Fruit fly (Drosophila melanogaster) S2 (cell line): ENCODE measurements around the gene RASSF8.

Experiments used
- CG8478 ChIP-seq: fragments of >200 bp; optimal IDR thresholded peaks from 2 replicates; lab custom pipeline; 2018
- CTCF ChIP-seq, 2 experiments: fragments of >200 bp; optimal IDR thresholded peaks; 2 replicates each; lab custom pipeline; 2018

RASSF8 gene

dm6 chr3R:25680528-25680927 is 18.9 kb downstream of the RASSF8 start, which contains the start of the genes CG4743 and Idh3g:
Gene CG4743, minus strand, starts transcription at chr3R:25680550.
Gene Idh3g, plus strand, starts transcription at chr3R:25680845.
- no peak for TF ChIP-seq CG8478 (lab: Kevin White, UChicago)
- TF ChIP-seq CTCF (optimal IDR thresholded peaks at IDR 0.05; lab: Kevin White, UChicago) = no peak

DNA sequence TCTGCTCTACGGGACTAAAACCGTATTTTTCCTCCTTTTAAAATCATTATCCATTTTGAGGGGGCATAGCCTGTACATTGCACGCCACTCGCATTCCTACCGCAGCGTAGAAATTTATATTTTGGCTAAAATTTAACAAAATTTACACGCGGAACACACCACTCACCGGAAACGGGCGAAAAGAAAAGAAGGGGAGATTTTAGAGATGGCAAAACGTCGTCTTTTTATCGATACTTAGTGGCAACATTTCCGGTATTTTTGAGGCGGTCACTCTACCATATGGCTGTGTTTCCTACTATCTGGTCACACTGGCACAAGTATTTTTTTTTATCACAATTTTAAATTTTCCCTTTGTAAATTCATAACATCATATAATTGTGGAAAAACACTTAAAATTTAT is 23.3 kb downstream of the RASSF8 start, which contains the start of gene RpL27:
Gene RpL27 (minus strand): TSS at position 193 of the 400 bp plus-strand sequence.
- TF ChIP-seq CTCF (optimal IDR thresholded peaks at IDR 0.05; lab: Kevin White, UChicago) (no peak), CG8478 (lab: Kevin White, UChicago) (no peak)

DNA sequence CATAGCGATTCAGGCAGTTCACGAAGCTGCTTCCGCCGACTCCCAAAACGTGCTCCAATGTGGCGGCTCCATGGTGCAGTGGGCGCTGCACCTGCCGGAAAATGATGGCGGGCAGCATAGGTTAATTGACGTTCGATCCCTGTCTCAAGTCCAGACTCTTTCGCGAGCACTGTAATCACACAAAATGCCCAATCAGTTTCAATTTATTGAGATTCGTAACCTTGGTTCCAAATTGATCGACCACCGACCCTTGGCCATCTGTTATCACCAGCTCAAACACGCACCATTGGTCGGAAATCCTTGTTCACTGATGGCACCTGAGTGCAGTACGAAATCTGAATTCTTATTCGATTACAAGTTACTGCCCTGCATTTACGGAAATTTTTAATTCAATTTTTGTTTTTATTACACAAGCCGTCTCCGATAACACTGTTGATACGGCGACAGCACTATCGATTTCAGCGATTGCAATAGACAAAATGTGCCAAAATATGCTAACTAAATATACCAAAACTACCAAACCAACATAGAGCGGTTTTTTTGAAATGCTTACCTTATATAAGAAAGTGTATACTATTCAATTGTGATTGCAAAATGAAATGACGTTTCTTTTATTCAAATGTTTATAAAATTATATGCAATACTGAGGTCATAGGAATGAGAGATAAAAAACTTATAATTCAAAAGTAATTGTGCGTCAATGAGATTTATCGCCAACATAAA is 25.3 kb downstream of the RASSF8 start, which contains the start of gene CLS:
Gene CLS (minus strand): TSS at position 673 of the 723 bp plus-strand sequence.
- TF ChIP-seq CG8478 (lab: Kevin White, UChicago) (no peak), CTCF (optimal IDR thresholded peaks at IDR 0.05; lab: Kevin White, UChicago) (no peak)

DNA sequence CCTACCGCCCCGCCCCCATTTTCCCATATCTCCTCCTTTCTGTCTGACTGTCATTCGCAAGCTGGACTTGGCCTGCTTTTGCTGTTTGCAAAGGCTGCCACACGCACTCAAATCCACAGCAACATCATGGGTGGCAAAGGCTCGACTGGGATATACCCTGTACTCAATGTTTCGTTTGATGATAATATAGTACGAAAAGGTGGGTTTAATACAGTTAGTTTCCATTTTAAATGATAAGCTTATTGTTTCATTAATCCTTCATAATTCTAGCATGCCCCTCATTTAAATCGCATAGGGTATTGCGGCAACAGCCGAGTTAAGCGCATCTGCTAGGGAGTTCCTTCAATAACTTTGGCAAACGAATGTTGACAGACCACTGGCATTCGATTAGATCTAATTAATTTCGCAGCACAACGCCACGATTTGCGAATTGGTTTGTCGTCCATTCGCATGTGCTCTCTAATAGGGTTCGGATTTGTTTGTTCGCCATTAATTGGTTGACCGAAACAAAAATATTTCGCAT is 32.6 kb downstream of the RASSF8 start:
- TF ChIP-seq CTCF (optimal IDR thresholded peaks at IDR 0.05; lab: Kevin White, UChicago) (no peak), CG8478 (lab: Kevin White, UChicago) (no peak)
